Worm (Caenorhabditis elegans) whole organism, L2 larva: ENCODE results near the gene F36G9.7.
"Not testable (repeated sequence)": the region's sequence is repeated elsewhere in the genome, so short reads cannot be mapped to it uniquely, and the experiment has no call there.

Experiments
- elt-1 ChIP-seq: fragments of 150-350 bp; optimal IDR thresholded peaks from 2 replicates; lab custom pipeline; 2014; ENCODE audit warnings: missing biosample characterization, missing genetic modification characterization
- mbf-1 ChIP-seq: sonication (generic microtip); optimal IDR thresholded peaks from 2 replicates; lab custom pipeline; 2017; ENCODE audit warnings: missing biosample characterization, missing genetic modification characterization
- mdl-1 ChIP-seq, 2 experiments: fragments of 150-350 bp in 1 of 2; sonication (generic microtip) in 1 of 2; optimal IDR thresholded peaks; 2 replicates each; lab custom pipeline; 2017; ENCODE audit warnings: missing biosample characterization in 2 of 2, missing genetic modification characterization in 2 of 2
- nhr-11 ChIP-seq: fragments of 150-350 bp; optimal IDR thresholded peaks from 2 replicates; lab custom pipeline; 2014; ENCODE audit warnings: missing biosample characterization, missing genetic modification characterization
- nhr-237 ChIP-seq: fragments of 150-350 bp; optimal IDR thresholded peaks from 2 replicates; lab custom pipeline; 2014; ENCODE audit warnings: missing biosample characterization, missing genetic modification characterization
- unc-62 ChIP-seq: fragments of 150-350 bp; optimal IDR thresholded peaks from 2 replicates; lab custom pipeline; 2014; ENCODE audit warnings: missing biosample characterization, missing genetic modification reagents, missing genetic modification characterization

DNA sequence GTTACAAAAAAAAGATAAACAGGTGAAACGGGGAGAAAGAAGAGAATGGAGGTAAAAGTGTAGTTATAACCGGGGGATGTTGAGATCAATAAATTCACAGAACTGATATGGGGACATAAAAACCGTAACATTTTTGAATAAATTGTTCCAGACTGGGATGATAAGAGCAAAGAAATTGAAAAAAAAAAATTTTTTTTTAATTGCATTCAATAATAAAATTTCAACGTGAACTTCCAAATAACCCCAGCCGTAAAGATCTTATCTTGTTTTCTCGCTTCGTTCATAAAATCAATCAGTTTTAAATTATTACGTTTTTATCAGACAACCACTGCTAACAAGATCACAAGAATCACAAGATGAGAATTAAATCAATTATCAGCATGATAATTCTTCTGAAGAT lies 22.3 kb upstream of the F36G9.7 start, which contains the start of gene C06C6.7:
- TF ChIP-seq nhr-11 (tag; lab: Kevin White, UChicago); unc-62 (GFP tag; lab: Kevin White, UChicago); mdl-1 (tag; optimal IDR thresholded peaks at IDR 0.05; lab: Kevin White, UChicago); elt-1 (tag; lab: Kevin White, UChicago); mbf-1 (tag; lab: Kevin White, UChicago); nhr-237 (tag; lab: Kevin White, UChicago): not testable (repeated sequence)
